Worm (Caenorhabditis elegans): ENCODE measurements around the gene kin-5.

DNA sequence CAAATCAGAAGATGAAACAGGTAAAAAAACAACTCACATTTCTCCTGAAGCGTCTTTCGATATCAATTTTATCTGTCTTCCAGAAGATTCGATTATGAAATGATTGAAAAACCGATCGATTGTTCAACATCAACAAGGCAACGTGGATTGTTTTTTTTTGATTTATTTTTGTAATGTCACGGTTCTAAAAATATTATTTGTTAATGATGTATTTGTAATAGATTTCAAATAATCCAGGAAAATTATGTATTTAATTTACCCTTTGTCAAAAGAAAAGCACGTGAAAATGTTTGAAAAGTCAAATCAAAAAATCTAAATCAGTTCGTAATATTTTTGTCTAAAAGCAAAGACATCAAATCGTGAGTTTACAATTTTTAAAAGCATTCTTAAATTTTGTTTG lies at the start of gene kin-5, which contains the start of gene C47E12.11:
- TF ChIP-seq him-1 (tag; optimal IDR thresholded peaks at IDR 0.05) = no peak
- no peak for TF ChIP-seq dao-5 (tag; optimal IDR thresholded peaks at IDR 0.05)

Data from whole organism, L4/young adult.